Worm (Caenorhabditis elegans) whole organism, L4 larva: ENCODE data around the gene R05F9.7.

Experiments used
- Y48G9A.11 ChIP-seq: fragments of 200-800 bp; sonication (Bioruptor generic); IDR thresholded peaks from 2 replicates; pipeline ENCODE4 v1.3.6; 2022; ENCODE audit warnings: missing genetic modification reagents, missing genetic modification characterization, missing compliant biosample characterization
- aly-2 ChIP-seq: sonication (generic microtip); optimal IDR thresholded peaks from 2 replicates; lab custom pipeline; 2018; ENCODE audit warnings: missing biosample characterization, missing genetic modification characterization
- dmd-6 ChIP-seq: fragments of 200-800 bp; sonication (Bioruptor generic); IDR thresholded peaks from 2 replicates; pipeline ENCODE4 v1.3.6; 2022; ENCODE audit warnings: missing genetic modification reagents, missing genetic modification characterization, missing compliant biosample characterization

DNA sequence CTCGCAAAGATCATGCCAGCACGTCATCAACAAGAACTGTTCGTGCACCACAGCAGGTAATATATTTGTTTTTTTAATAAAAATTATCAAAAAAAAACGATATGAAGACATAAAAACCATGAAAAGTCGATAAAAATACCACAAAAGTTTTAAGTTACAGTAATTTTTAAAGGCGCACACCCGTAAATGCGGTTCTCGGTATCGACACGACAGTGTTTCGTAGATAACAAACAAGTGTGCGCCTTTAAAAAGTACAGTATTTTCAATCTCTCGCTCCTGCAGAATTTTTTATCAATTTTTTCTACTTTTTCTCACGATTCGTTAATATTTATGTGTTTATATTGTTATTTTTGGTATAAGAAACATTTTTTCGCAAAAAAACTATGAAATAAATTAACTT lies 19.3 kb downstream of the R05F9.7 start:
- TF ChIP-seq Y48G9A.11 (GFP tag; lab: Robert Waterston, UW) (no peak), dmd-6 (GFP tag; lab: Robert Waterston, UW) (no peak), aly-2 (tag; lab: Kevin White, UChicago) (no peak)
